Worm (Caenorhabditis elegans): ENCODE measurements around the gene cylc-1.
"Not testable (repeated sequence)": the region's sequence is repeated elsewhere in the genome, so short reads cannot be mapped to it uniquely, and the experiment has no call there.

- not testable (repeated sequence) for TF ChIP-seq nhr-76 (tag; optimal IDR thresholded peaks at IDR 0.05); egl-5 (tag; optimal IDR thresholded peaks at IDR 0.05); elt-1 (tag; optimal IDR thresholded peaks at IDR 0.05); ama-1 (optimal IDR thresholded peaks at IDR 0.05); nhr-12 (tag; optimal IDR thresholded peaks at IDR 0.05); unc-62 (GFP tag; optimal IDR thresholded peaks at IDR 0.05); R02D3.7 (tag; optimal IDR thresholded peaks at IDR 0.05); skn-1 (tag; optimal IDR thresholded peaks at IDR 0.05); nhr-23 (tag; optimal IDR thresholded peaks at IDR 0.05); mml-1 (tag; optimal IDR thresholded peaks at IDR 0.05); nhr-25 (tag; optimal IDR thresholded peaks at IDR 0.05); egl-27 (tag; optimal IDR thresholded peaks at IDR 0.05)
These were observed 7.1 kb downstream of the cylc-1 start, which contains the start of gene nsph-4.2 for ce11 chrIV:5218496-5218895.

Data from whole organism, L3 larva.